Fruit fly (Drosophila melanogaster): ENCODE measurements around the gene CG12702.

DNA sequence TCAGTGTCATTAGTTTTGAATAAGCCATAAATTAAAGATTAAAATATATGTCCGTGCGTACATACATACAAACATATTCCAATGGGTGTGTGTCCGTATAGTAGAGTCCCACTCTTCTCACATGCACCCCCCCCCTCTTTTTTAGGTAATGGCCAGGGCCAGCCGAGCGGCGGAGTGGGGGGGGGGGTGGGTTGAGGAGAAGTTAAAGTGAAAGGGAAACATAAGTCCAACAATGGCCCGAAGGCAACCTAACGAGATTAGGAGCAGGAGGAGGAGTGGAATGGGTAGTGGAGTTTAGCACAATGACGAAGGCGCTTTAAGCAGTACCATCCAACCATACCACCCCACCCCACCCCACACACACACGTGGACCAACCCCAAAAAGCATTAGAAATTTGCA, 31.1 kb upstream of the CG12702 start:
- TF ChIP-seq bab1 (GFP tag; optimal IDR thresholded peaks at IDR 0.05): no peak
- no peak for TF ChIP-seq Mnt (GFP tag; optimal IDR thresholded peaks at IDR 0.05)
- no peak for TF ChIP-seq CG1620 (GFP tag; optimal IDR thresholded peaks at IDR 0.05)
- no peak for TF ChIP-seq CG11617 (GFP tag; optimal IDR thresholded peaks at IDR 0.05)
- no peak for TF ChIP-seq cnc (optimal IDR thresholded peaks at IDR 0.05)
- TF ChIP-seq kay (GFP tag; ENCODE audit: borderline replicate concordance): no peak
